Fruit fly (Drosophila melanogaster): ENCODE results near the gene CG15399.

DNA sequence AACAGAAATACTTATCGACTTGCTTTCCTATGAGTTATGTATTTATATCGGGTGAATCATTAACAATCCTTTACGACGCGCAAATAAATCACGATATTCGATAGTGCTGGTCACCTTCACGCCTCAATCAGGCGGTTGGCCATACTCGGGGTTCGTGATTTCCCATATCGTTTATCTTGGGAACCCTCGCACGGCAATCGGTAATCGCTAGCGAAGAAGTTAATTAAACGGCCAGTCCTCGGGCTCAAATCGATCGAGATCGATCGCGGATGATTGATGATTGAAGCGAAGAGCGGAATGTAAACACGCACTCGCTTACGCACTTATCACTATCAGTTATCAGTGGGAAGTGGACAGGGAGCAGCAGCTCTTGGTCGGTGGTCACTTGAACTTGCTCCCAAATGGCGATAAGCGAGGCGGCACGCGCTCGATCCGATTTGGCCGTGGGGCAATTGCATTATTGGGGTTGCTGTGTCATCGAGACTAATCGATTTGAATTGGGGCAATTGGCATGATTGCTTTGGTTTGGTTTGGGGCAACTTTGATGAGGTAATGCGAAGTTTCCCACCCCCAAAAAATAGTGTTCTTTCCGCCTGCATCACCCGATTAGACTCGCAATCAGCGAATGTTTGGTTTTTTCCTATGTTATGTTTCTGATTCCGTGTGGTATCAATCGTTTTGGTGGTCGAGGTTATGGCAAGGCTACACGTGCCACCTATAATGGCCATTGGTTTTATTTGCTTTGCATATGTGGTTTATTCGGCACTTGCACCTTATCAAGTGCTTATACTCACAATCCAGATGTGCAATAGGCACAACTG is 29.6 kb upstream of the CG15399 start:
- TF ChIP-seq Ets96B (tag; optimal IDR thresholded peaks at IDR 0.05) = no peak
- TF ChIP-seq CG16779 (tag; optimal IDR thresholded peaks at IDR 0.05) = no peak
- TF ChIP-seq CG11294 (GFP tag; IDR thresholded peaks at IDR 0.05) = no peak
- no peak for TF ChIP-seq Sox102F (GFP tag; optimal IDR thresholded peaks at IDR 0.05)
- TF ChIP-seq fkh (GFP tag; optimal IDR thresholded peaks at IDR 0.05) = no peak
- TF ChIP-seq Smox (GFP tag; optimal IDR thresholded peaks at IDR 0.05) = no peak
- no peak for TF ChIP-seq Gug (GFP tag; IDR thresholded peaks at IDR 0.05)
- no peak for TF ChIP-seq Ets21C (GFP tag; optimal IDR thresholded peaks at IDR 0.05)
- TF ChIP-seq fd59A (GFP tag; optimal IDR thresholded peaks at IDR 0.05) = no peak
- no peak for TF ChIP-seq acj6 (GFP tag; optimal IDR thresholded peaks at IDR 0.05)
- no peak for TF ChIP-seq CG8319 (GFP tag; optimal IDR thresholded peaks at IDR 0.05)
- no peak for TF ChIP-seq CG6854 (GFP tag; optimal IDR thresholded peaks at IDR 0.05)
- TF ChIP-seq Blimp-1 (GFP tag; optimal IDR thresholded peaks at IDR 0.05) = no peak

All from whole organism, prepupa.